Worm (Caenorhabditis elegans) whole organism, L3 larva: ENCODE data around the gene F57G8.7.

Experiments used
- aly-2 ChIP-seq: fragments of 150-350 bp; optimal IDR thresholded peaks from 2 replicates; lab custom pipeline; 2014; ENCODE audit warnings: missing biosample characterization, missing genetic modification characterization
- ceh-28 ChIP-seq: fragments of 150-350 bp; optimal IDR thresholded peaks from 2 replicates; lab custom pipeline; 2014; ENCODE audit warnings: missing biosample characterization, missing genetic modification reagents, missing genetic modification characterization
- ceh-82 ChIP-seq: fragments of 150-350 bp; optimal IDR thresholded peaks from 2 replicates; lab custom pipeline; 2014; ENCODE audit warnings: missing biosample characterization, missing genetic modification characterization
- daf-12 ChIP-seq: fragments of 150-350 bp; optimal IDR thresholded peaks from 2 replicates; lab custom pipeline; 2014; ENCODE audit warnings: missing biosample characterization, missing genetic modification reagents, missing genetic modification characterization
- egl-27 ChIP-seq: sonication (generic microtip); optimal IDR thresholded peaks from 4 replicates; lab custom pipeline; 2017; ENCODE audit warnings: missing biosample characterization, missing genetic modification reagents, missing genetic modification characterization
- egl-5 ChIP-seq: fragments of 150-350 bp; optimal IDR thresholded peaks from 2 replicates; lab custom pipeline; 2017; ENCODE audit warnings: missing biosample characterization, missing genetic modification reagents, missing genetic modification characterization, inconsistent platforms
- elt-1 ChIP-seq: fragments of 150-350 bp; optimal IDR thresholded peaks from 2 replicates; lab custom pipeline; 2014; ENCODE audit warnings: missing biosample characterization, missing genetic modification characterization
- elt-2 ChIP-seq: sonication (generic microtip); optimal IDR thresholded peaks from 2 replicates; lab custom pipeline; 2016; ENCODE audit warnings: missing genetic modification reagents, mild to moderate bottlenecking, missing genetic modification characterization, missing compliant biosample characterization
- eor-1 ChIP-seq, 2 experiments: fragments of 150-350 bp; optimal IDR thresholded peaks; 2 replicates each; lab custom pipeline; 2014 to 2018; ENCODE audit warnings: missing biosample characterization in 2 of 2, missing genetic modification characterization in 2 of 2
- hmg-11 ChIP-seq: sonication (generic microtip); optimal IDR thresholded peaks from 2 replicates; lab custom pipeline; 2016; ENCODE audit warnings: missing genetic modification characterization, missing compliant biosample characterization
- lin-15B ChIP-seq: fragments of 150-350 bp; optimal IDR thresholded peaks from 2 replicates; lab custom pipeline; 2014; ENCODE audit warnings: missing biosample characterization, missing genetic modification characterization
- lin-39 ChIP-seq: fragments of 150-350 bp; optimal IDR thresholded peaks from 2 replicates; lab custom pipeline; 2018; ENCODE audit warnings: missing biosample characterization, missing genetic modification reagents, missing genetic modification characterization
- lsy-12 ChIP-seq: sonication (generic microtip); optimal IDR thresholded peaks from 2 replicates; lab custom pipeline; 2016; ENCODE audit warnings: mild to moderate bottlenecking, missing genetic modification characterization, missing compliant biosample characterization
- mdl-1 ChIP-seq: fragments of 150-350 bp; optimal IDR thresholded peaks from 2 replicates; lab custom pipeline; 2014; ENCODE audit warnings: missing biosample characterization, missing genetic modification characterization
- mml-1 ChIP-seq: fragments of 150-350 bp; sonication (generic microtip); optimal IDR thresholded peaks from 3 replicates; lab custom pipeline; 2014; ENCODE audit warnings: missing biosample characterization, missing genetic modification characterization
- nfya-1 ChIP-seq: sonication (generic microtip); optimal IDR thresholded peaks from 2 replicates; lab custom pipeline; 2017; ENCODE audit warnings: missing genetic modification characterization, mild to moderate bottlenecking, missing compliant biosample characterization, antibody characterized with exemption, moderate library complexity; ENCODE audit not compliant: insufficient read depth
- nhr-12 ChIP-seq: fragments of 150-350 bp; optimal IDR thresholded peaks from 2 replicates; lab custom pipeline; 2014; ENCODE audit warnings: missing biosample characterization, missing genetic modification characterization
- nhr-23 ChIP-seq: fragments of 150-350 bp; optimal IDR thresholded peaks from 2 replicates; lab custom pipeline; 2014; ENCODE audit warnings: missing biosample characterization, missing genetic modification reagents, missing genetic modification characterization
- nhr-237 ChIP-seq: fragments of 150-350 bp; optimal IDR thresholded peaks from 2 replicates; lab custom pipeline; 2014; ENCODE audit warnings: missing biosample characterization, missing genetic modification characterization
- nhr-25 ChIP-seq: sonication (generic microtip); optimal IDR thresholded peaks from 2 replicates; lab custom pipeline; 2017; ENCODE audit warnings: missing biosample characterization, missing genetic modification characterization
- nhr-28 ChIP-seq: fragments of 150-350 bp; optimal IDR thresholded peaks from 2 replicates; lab custom pipeline; 2014; ENCODE audit warnings: missing biosample characterization, missing genetic modification characterization
- nhr-43 ChIP-seq: sonication (generic microtip); optimal IDR thresholded peaks from 2 replicates; lab custom pipeline; 2016; ENCODE audit warnings: mild to moderate bottlenecking, missing genetic modification characterization, missing compliant biosample characterization; ENCODE audit not compliant: poor library complexity, severe bottlenecking
- nhr-67 ChIP-seq: fragments of 150-350 bp; optimal IDR thresholded peaks from 2 replicates; lab custom pipeline; 2014; ENCODE audit warnings: missing biosample characterization, missing genetic modification characterization
- nhr-77 ChIP-seq: fragments of 150-350 bp; optimal IDR thresholded peaks from 2 replicates; lab custom pipeline; 2014; ENCODE audit warnings: missing biosample characterization, missing genetic modification characterization
- pha-4 ChIP-seq: fragments of 150-350 bp; optimal IDR thresholded peaks from 2 replicates; lab custom pipeline; 2014; ENCODE audit warnings: missing biosample characterization, missing genetic modification reagents, missing genetic modification characterization
- pqm-1 ChIP-seq: fragments of 150-350 bp; optimal IDR thresholded peaks from 2 replicates; lab custom pipeline; 2017; ENCODE audit warnings: missing biosample characterization, missing genetic modification characterization, inconsistent platforms
- sea-2 ChIP-seq: fragments of 150-350 bp; sonication (generic microtip); optimal IDR thresholded peaks from 4 replicates; lab custom pipeline; 2014; ENCODE audit warnings: missing biosample characterization, missing genetic modification reagents, missing genetic modification characterization
- skn-1 ChIP-seq: fragments of 150-350 bp; optimal IDR thresholded peaks from 2 replicates; lab custom pipeline; 2014; ENCODE audit warnings: missing biosample characterization, missing genetic modification characterization
- snpc-4 ChIP-seq: fragments of 150-350 bp; optimal IDR thresholded peaks from 2 replicates; lab custom pipeline; 2014; ENCODE audit warnings: missing biosample characterization, missing genetic modification characterization
- tbx-2 ChIP-seq: sonication (generic microtip); optimal IDR thresholded peaks from 2 replicates; lab custom pipeline; 2016; ENCODE audit warnings: mild to moderate bottlenecking, missing genetic modification characterization, missing compliant biosample characterization
- unc-39 ChIP-seq: sonication (generic microtip); optimal IDR thresholded peaks from 4 replicates; lab custom pipeline; 2017; ENCODE audit warnings: missing biosample characterization, missing genetic modification characterization
- unc-62 ChIP-seq: fragments of 150-350 bp; sonication (generic microtip); optimal IDR thresholded peaks from 4 replicates; lab custom pipeline; 2014; ENCODE audit warnings: missing biosample characterization, missing genetic modification reagents, missing genetic modification characterization
- zag-1 ChIP-seq: fragments of 150-350 bp; optimal IDR thresholded peaks from 2 replicates; lab custom pipeline; 2014; ENCODE audit warnings: missing biosample characterization, missing genetic modification characterization
- ztf-11 ChIP-seq: fragments of 150-350 bp; optimal IDR thresholded peaks from 2 replicates; lab custom pipeline; 2014; ENCODE audit warnings: missing biosample characterization, missing genetic modification characterization
- ztf-4 ChIP-seq: fragments of 150-350 bp; optimal IDR thresholded peaks from 2 replicates; lab custom pipeline; 2014; ENCODE audit warnings: missing biosample characterization, missing genetic modification characterization

The F57G8.7 gene

ce11 chrV:16328849-16329248 is at the start of gene F57G8.7:
Gene F57G8.7 (plus strand): TSS chrV:16329149.
- TF ChIP-seq nhr-43 (no peak), pha-4 (no peak), ztf-11 (tag; lab: Kevin White, UChicago) (no peak), elt-1 (tag; lab: Kevin White, UChicago) (no peak), daf-12 (tag; lab: Kevin White, UChicago) (no peak), pqm-1 (tag; lab: Kevin White, UChicago) (no peak), ceh-82 (tag; lab: Kevin White, UChicago) (no peak), egl-5 (tag; lab: Kevin White, UChicago) (no peak), hmg-11 (tag; lab: Kevin White, UChicago) (no peak), mdl-1 (tag; lab: Kevin White, UChicago) (no peak), nhr-23 (tag; lab: Kevin White, UChicago) (no peak), zag-1 (tag; lab: Kevin White, UChicago) (no peak), lin-39 (tag; lab: Kevin White, UChicago) (no peak), unc-62 (GFP tag; lab: Kevin White, UChicago) (no peak), snpc-4 (tag; lab: Kevin White, UChicago) (no peak)
- TF ChIP-seq, all 47 proteins: peak for 0

- TF ChIP-seq nhr-77 (tag; lab: Kevin White, UChicago) (no peak), nhr-12 (tag; lab: Kevin White, UChicago) (no peak), lsy-12 (tag; lab: Kevin White, UChicago) (no peak), ztf-4 (tag; lab: Kevin White, UChicago) (no peak), nfya-1 (tag; lab: Kevin White, UChicago) (no peak), mml-1 (tag; lab: Kevin White, UChicago) (no peak), sea-2 (GFP tag; lab: Kevin White, UChicago) (no peak), lin-15B (no peak), ceh-82 (tag; lab: Kevin White, UChicago) (no peak), eor-1 (tag; optimal IDR thresholded peaks at IDR 0.05; lab: Kevin White, UChicago) (no peak), pha-4 (no peak), tbx-2 (no peak), elt-1 (tag; lab: Kevin White, UChicago) (no peak)
Observed at ce11 chrV:16282147-16282546, 46.8 kb upstream of the F57G8.7 start, which contains the start of gene F28G4.2. Gene F28G4.2 (minus strand): TSS chrV:16282321.

ce11 chrV:16285794-16286193 is 43.2 kb upstream of the F57G8.7 start, which contains the start of gene F28G4.4:
Gene F28G4.4 (minus strand): TSS chrV:16285894.
- TF ChIP-seq ceh-28, result no peak
- TF ChIP-seq pqm-1 (tag; lab: Kevin White, UChicago), result no peak
- no peak for TF ChIP-seq egl-27 (tag; lab: Kevin White, UChicago)
- TF ChIP-seq aly-2, result no peak
- TF ChIP-seq pha-4, result no peak
- no peak for TF ChIP-seq nhr-28 (tag; lab: Kevin White, UChicago)
- TF ChIP-seq elt-1 (tag; lab: Kevin White, UChicago), result no peak
- no peak for TF ChIP-seq nhr-23 (tag; lab: Kevin White, UChicago)
- TF ChIP-seq nhr-77 (tag; lab: Kevin White, UChicago), result no peak
- TF ChIP-seq lsy-12 (tag; lab: Kevin White, UChicago), result no peak
- no peak for TF ChIP-seq eor-1 (tag; optimal IDR thresholded peaks at IDR 0.05; lab: Kevin White, UChicago)
- TF ChIP-seq nhr-25 (tag; lab: Kevin White, UChicago), result no peak

- TF ChIP-seq tbx-2 (no peak), lsy-12 (tag; lab: Kevin White, UChicago) (no peak), unc-62 (GFP tag; lab: Kevin White, UChicago) (no peak), skn-1 (tag; lab: Kevin White, UChicago) (no peak), nhr-237 (no peak), elt-2 (no peak), nhr-67 (tag; lab: Kevin White, UChicago) (no peak), nhr-12 (tag; lab: Kevin White, UChicago) (no peak), unc-39 (tag; lab: Kevin White, UChicago) (no peak), nhr-23 (tag; lab: Kevin White, UChicago) (no peak)
Observed at ce11 chrV:16287619-16288018, 41.3 kb upstream of the F57G8.7 start, which contains the start of gene F28G4.3. Gene F28G4.3 (minus strand): TSS chrV:16287719.
